Fruit fly (Drosophila melanogaster) whole organism, embryonic: ENCODE results near the gene CG11905.

Experiments used
- Asciz ChIP-seq: fragments of 200-800 bp; sonication (Bioruptor generic); optimal IDR thresholded peaks from 2 replicates; lab custom pipeline; 2017; ENCODE audit warnings: missing biosample characterization, mild to moderate bottlenecking, missing genetic modification characterization, missing genetic modification reagents
- BtbVII ChIP-seq: fragments of 200-800 bp; sonication (Bioruptor generic); optimal IDR thresholded peaks from 3 replicates; lab custom pipeline; 2017; ENCODE audit warnings: missing biosample characterization, mild to moderate bottlenecking, missing genetic modification characterization
- CG10321 ChIP-seq: fragments of 200-800 bp; sonication (Bioruptor generic); IDR thresholded peaks from 2 replicates; pipeline ENCODE4 v1.3.6; 2022; ENCODE audit warnings: missing biosample characterization, missing genetic modification characterization
- CG10565 ChIP-seq: fragments of 200-800 bp; sonication (Bioruptor generic); optimal IDR thresholded peaks from 3 replicates; lab custom pipeline; 2016; ENCODE audit warnings: missing biosample characterization, mild to moderate bottlenecking, missing genetic modification characterization
- CG11398 ChIP-seq: fragments of 200-800 bp; sonication (Bioruptor generic); optimal IDR thresholded peaks from 2 replicates; lab custom pipeline; 2016; ENCODE audit warnings: missing biosample characterization, missing genetic modification characterization
- CG11456 ChIP-seq: fragments of 200-800 bp; sonication (Bioruptor generic); IDR thresholded peaks from 3 replicates; pipeline ENCODE4 v1.3.6; 2022; ENCODE audit warnings: missing biosample characterization, missing genetic modification characterization
- CG12391 ChIP-seq: fragments of 200-800 bp; sonication (Bioruptor generic); optimal IDR thresholded peaks from 3 replicates; lab custom pipeline; 2018; ENCODE audit warnings: missing biosample characterization, mild to moderate bottlenecking, missing genetic modification characterization, moderate library complexity
- CG14441 ChIP-seq: fragments of 200-800 bp; sonication (Bioruptor generic); IDR thresholded peaks from 2 replicates; pipeline ENCODE4 v1.3.6; 2022; ENCODE audit warnings: missing biosample characterization, missing genetic modification characterization
- CG15514 ChIP-seq: fragments of 200-800 bp; sonication (Bioruptor generic); optimal IDR thresholded peaks from 3 replicates; lab custom pipeline; 2017; ENCODE audit warnings: missing biosample characterization, missing genetic modification characterization, mild to moderate bottlenecking, moderate library complexity, missing genetic modification reagents
- CG16779 ChIP-seq: fragments of 200-800 bp; sonication (Bioruptor generic); IDR thresholded peaks from 2 replicates; pipeline ENCODE4 v1.3.6; 2022; ENCODE audit warnings: missing biosample characterization, missing genetic modification characterization
- CG2120 ChIP-seq: fragments of 200-800 bp; sonication (Bioruptor generic); optimal IDR thresholded peaks from 3 replicates; lab custom pipeline; 2016; ENCODE audit warnings: missing biosample characterization, missing genetic modification characterization
- CG2129 ChIP-seq: fragments of 200-800 bp; sonication (Bioruptor generic); IDR thresholded peaks from 2 replicates; pipeline ENCODE4 v1.3.6; 2022; ENCODE audit warnings: missing biosample characterization, missing genetic modification characterization; ENCODE audit not compliant: partially characterized antibody
- CG2875 ChIP-seq: fragments of 200-800 bp; sonication (Bioruptor generic); optimal IDR thresholded peaks from 2 replicates; lab custom pipeline; 2017; ENCODE audit warnings: missing biosample characterization, mild to moderate bottlenecking, missing genetic modification characterization, missing genetic modification reagents
- CG31224 ChIP-seq: fragments of 200-800 bp; sonication (Bioruptor generic); IDR thresholded peaks from 2 replicates; pipeline ENCODE4 v1.3.6; 2022; ENCODE audit warnings: missing biosample characterization, missing genetic modification characterization
- CG33213 ChIP-seq: fragments of 200-800 bp; sonication (Bioruptor generic); optimal IDR thresholded peaks from 3 replicates; lab custom pipeline; 2016; ENCODE audit warnings: missing biosample characterization, missing genetic modification characterization
- CG7271 ChIP-seq: fragments of 200-800 bp; sonication (Bioruptor generic); optimal IDR thresholded peaks from 2 replicates; lab custom pipeline; 2018; ENCODE audit warnings: missing biosample characterization, mild to moderate bottlenecking, missing genetic modification characterization, moderate library complexity
- CG8290 ChIP-seq, 3 experiments: fragments of 200-800 bp; sonication (Bioruptor generic); optimal IDR thresholded peaks; 2 replicates each; lab custom pipeline; 2016 to 2019; ENCODE audit warnings: missing biosample characterization in 3 of 3, missing genetic modification characterization in 3 of 3, mild to moderate bottlenecking in 2 of 3, moderate library complexity in 1 of 3
- CG8359 ChIP-seq: fragments of 200-800 bp; sonication (Bioruptor generic); optimal IDR thresholded peaks from 2 replicates; lab custom pipeline; 2017; ENCODE audit warnings: missing biosample characterization, mild to moderate bottlenecking, missing genetic modification characterization, borderline replicate concordance
- CG9437 ChIP-seq: fragments of 200-800 bp; sonication (Bioruptor generic); optimal IDR thresholded peaks from 2 replicates; lab custom pipeline; 2018; ENCODE audit warnings: missing biosample characterization, mild to moderate bottlenecking, missing genetic modification characterization
- CTCF ChIP-seq: fragments of 200-800 bp; sonication (Bioruptor generic); optimal IDR thresholded peaks from 2 replicates; lab custom pipeline; 2017; ENCODE audit warnings: missing biosample characterization, mild to moderate bottlenecking, missing genetic modification characterization, moderate library complexity
- Dfd ChIP-seq, 2 experiments: fragments of >200 bp; optimal IDR thresholded peaks; 2 replicates each; lab custom pipeline; 2017; ENCODE audit warnings: missing biosample characterization in 2 of 2, missing genetic modification characterization in 2 of 2
- Gug ChIP-seq: fragments of 200-800 bp; sonication (Bioruptor generic); IDR thresholded peaks from 4 replicates; pipeline ENCODE4 v1.3.6; 2022; ENCODE audit warnings: missing biosample characterization, missing genetic modification characterization
- HHEX ChIP-seq: fragments of 200-800 bp; sonication (Bioruptor generic); optimal IDR thresholded peaks from 3 replicates; lab custom pipeline; 2017; ENCODE audit warnings: missing biosample characterization, mild to moderate bottlenecking, missing genetic modification characterization, missing genetic modification reagents
- Hsf ChIP-seq: fragments of 200-800 bp; sonication (Bioruptor generic); optimal IDR thresholded peaks from 3 replicates; lab custom pipeline; 2016; ENCODE audit warnings: missing biosample characterization, missing genetic modification characterization
- Med ChIP-seq: fragments of 200-800 bp; sonication (Bioruptor generic); peaks from one replicate; lab custom pipeline; 2016; ENCODE audit warnings: missing biosample characterization, missing genetic modification characterization, mild to moderate bottlenecking, inconsistent platforms, moderate library complexity
- Rx ChIP-seq: fragments of 200-800 bp; sonication (Bioruptor generic); IDR thresholded peaks from 2 replicates; pipeline ENCODE4 v1.3.6; 2022; ENCODE audit warnings: missing biosample characterization, missing genetic modification characterization
- abd-A ChIP-seq: fragments of 200-800 bp; sonication (Bioruptor generic); optimal IDR thresholded peaks from 3 replicates; lab custom pipeline; 2019; ENCODE audit warnings: missing biosample characterization, mild to moderate bottlenecking, missing genetic modification characterization, moderate library complexity
- ac ChIP-seq: fragments of 200-800 bp; sonication (Bioruptor generic); optimal IDR thresholded peaks from 3 replicates; lab custom pipeline; 2017; ENCODE audit warnings: missing biosample characterization, mild to moderate bottlenecking, missing genetic modification characterization
- bsh ChIP-seq, 2 experiments: fragments of 200-800 bp; sonication (Bioruptor generic); optimal IDR thresholded peaks; 2 replicates each; lab custom pipeline; 2017 to 2018; ENCODE audit warnings: mild to moderate bottlenecking in 2 of 2, missing biosample characterization in 2 of 2, missing genetic modification characterization in 2 of 2, moderate library complexity in 1 of 2
- caup ChIP-seq: fragments of 200-800 bp; sonication (Bioruptor generic); optimal IDR thresholded peaks from 3 replicates; lab custom pipeline; 2017; ENCODE audit warnings: missing biosample characterization, mild to moderate bottlenecking, missing genetic modification characterization, moderate library complexity; ENCODE audit not compliant: severe bottlenecking
- chinmo ChIP-seq: fragments of 200-800 bp; sonication (Bioruptor generic); IDR thresholded peaks from 4 replicates; pipeline ENCODE4 v1.3.6; 2022; ENCODE audit warnings: missing biosample characterization, missing genetic modification characterization; ENCODE audit not compliant: partially characterized antibody
- chn ChIP-seq: fragments of 200-800 bp; sonication (Bioruptor generic); optimal IDR thresholded peaks from 2 replicates; lab custom pipeline; 2016; ENCODE audit warnings: missing biosample characterization, missing genetic modification characterization
- ci ChIP-seq: fragments of 200-800 bp; sonication (Bioruptor generic); IDR thresholded peaks from 3 replicates; pipeline ENCODE4 v1.3.6; 2022; ENCODE audit warnings: missing biosample characterization, missing genetic modification characterization
- corto ChIP-seq: fragments of 200-800 bp; sonication (Bioruptor generic); optimal IDR thresholded peaks from 2 replicates; lab custom pipeline; 2016; ENCODE audit warnings: missing biosample characterization, mild to moderate bottlenecking, missing genetic modification characterization, moderate library complexity
- croc ChIP-seq: fragments of 200-800 bp; sonication (Bioruptor generic); conservative IDR thresholded peaks from 3 replicates; pipeline ENCODE4 v1.3.6; 2022; ENCODE audit warnings: missing biosample characterization, missing genetic modification characterization
- crol ChIP-seq: fragments of 200-800 bp; sonication (Bioruptor generic); IDR thresholded peaks from 2 replicates; pipeline ENCODE4 v1.3.6; 2022; ENCODE audit warnings: missing biosample characterization, missing genetic modification characterization
- crp ChIP-seq, 2 experiments: fragments of 200-800 bp; sonication (Bioruptor generic); optimal IDR thresholded peaks; 2 replicates in 1 of 2; 3 replicates in 1 of 2; lab custom pipeline; 2017; ENCODE audit warnings: missing biosample characterization in 2 of 2, missing genetic modification characterization in 2 of 2, mild to moderate bottlenecking in 1 of 2, moderate library complexity in 1 of 2
- en ChIP-seq: fragments of 200-800 bp; sonication (Bioruptor generic); optimal IDR thresholded peaks from 2 replicates; lab custom pipeline; 2016; ENCODE audit warnings: missing biosample characterization, missing genetic modification characterization
- gce ChIP-seq: fragments of 200-800 bp; sonication (Bioruptor generic); IDR thresholded peaks from 3 replicates; pipeline ENCODE4 v1.3.6; 2022; ENCODE audit warnings: missing biosample characterization, missing genetic modification characterization
- grau ChIP-seq: fragments of 200-800 bp; optimal IDR thresholded peaks from 3 replicates; lab custom pipeline; 2019; ENCODE audit warnings: missing biosample characterization, mild to moderate bottlenecking, missing genetic modification characterization, moderate library complexity
- hbn ChIP-seq: fragments of 200-800 bp; sonication (Bioruptor generic); IDR thresholded peaks from 2 replicates; pipeline ENCODE4 v1.3.6; 2022; ENCODE audit warnings: missing biosample characterization, missing genetic modification characterization; ENCODE audit not compliant: partially characterized antibody
- org-1 ChIP-seq: fragments of 200-800 bp; sonication (Bioruptor generic); optimal IDR thresholded peaks from 2 replicates; lab custom pipeline; 2017; ENCODE audit warnings: missing biosample characterization, missing genetic modification characterization
- sd ChIP-seq: fragments of 200-800 bp; sonication (Bioruptor generic); optimal IDR thresholded peaks from 3 replicates; lab custom pipeline; 2018; ENCODE audit warnings: missing biosample characterization, mild to moderate bottlenecking, missing genetic modification characterization, moderate library complexity
- sim ChIP-seq: fragments of 200-800 bp; sonication (Bioruptor generic); IDR thresholded peaks from 2 replicates; pipeline ENCODE4 v1.3.6; 2022; ENCODE audit warnings: missing biosample characterization, missing genetic modification characterization
- slbo ChIP-seq: fragments of 200-800 bp; sonication (Bioruptor generic); IDR thresholded peaks from 2 replicates; pipeline ENCODE4 v1.3.6; 2022; ENCODE audit warnings: missing biosample characterization, missing genetic modification characterization
- so ChIP-seq: fragments of 200-800 bp; sonication (Bioruptor generic); IDR thresholded peaks from 3 replicates; pipeline ENCODE4 v1.3.6; 2022; ENCODE audit warnings: missing biosample characterization, missing genetic modification characterization
- tna ChIP-seq: fragments of 200-800 bp; sonication (Bioruptor generic); IDR thresholded peaks from 2 replicates; pipeline ENCODE4 v1.3.6; 2022; ENCODE audit warnings: missing biosample characterization, missing genetic modification characterization; ENCODE audit not compliant: partially characterized antibody
- zfh1 ChIP-seq: fragments of 200-800 bp; sonication (Bioruptor generic); IDR thresholded peaks from 3 replicates; pipeline ENCODE4 v1.3.6; 2022; ENCODE audit warnings: missing biosample characterization, missing genetic modification characterization

Gene CG11905

DNA sequence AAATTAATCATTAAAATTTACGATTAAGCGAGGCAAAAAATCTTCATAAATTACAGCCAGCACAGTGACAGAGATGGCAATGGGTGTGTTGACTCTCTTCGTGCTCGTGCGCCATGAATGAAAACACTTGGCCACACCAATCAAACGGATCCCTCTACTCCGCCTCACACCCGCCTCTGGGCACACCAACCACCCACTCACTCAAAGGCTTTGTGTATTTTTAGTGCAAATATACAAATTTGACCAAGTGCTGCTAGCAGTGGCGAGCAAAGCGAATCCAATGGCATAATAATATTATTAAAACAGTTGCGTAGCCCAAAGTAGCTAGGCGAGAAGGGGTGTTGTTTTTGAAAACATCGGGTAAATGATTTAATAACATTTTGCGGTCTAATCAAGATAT, 45.8 kb downstream of the CG11905 start (continued):
- TF ChIP-seq CG8290 (GFP tag; optimal IDR thresholded peaks at IDR 0.05; lab: Kevin White, UChicago) = no peak
- TF ChIP-seq CG8290 (tag; optimal IDR thresholded peaks at IDR 0.05; lab: Kevin White, UChicago) = peak in 1 of 2 experiments; percentile 40
- peak; percentile 17 for TF ChIP-seq CG15514 (GFP tag; lab: Kevin White, UChicago)
- peak; percentile 64 for TF ChIP-seq Med (GFP tag; lab: Kevin White, UChicago)
- 0 out of 3 replicates have a peak, but pooled peaks have one; percentile 37 for TF ChIP-seq gce (GFP tag; lab: Robert Waterston, UW)

dm6 chr3L:16887272-16887671, 48.1 kb downstream of the CG11905 start:
- TF ChIP-seq Dfd (GFP tag; optimal IDR thresholded peaks at IDR 0.05; lab: Kevin White, UChicago) = no peak
- no peak for TF ChIP-seq slbo (GFP tag; lab: Robert Waterston, UW)
- TF ChIP-seq Hsf = no peak
- no peak for TF ChIP-seq bsh (GFP tag; optimal IDR thresholded peaks at IDR 0.05; lab: Kevin White, UChicago)
- TF ChIP-seq CG14441 = no peak
- no peak for TF ChIP-seq caup
- TF ChIP-seq tna (GFP tag; lab: Robert Waterston, UW) = no peak
- TF ChIP-seq CG31224 = no peak
- no peak for TF ChIP-seq CG9437
- TF ChIP-seq so (GFP tag; lab: Robert Waterston, UW) = 0 out of 3 replicates have a peak, but pooled peaks have one; percentile 18
- no peak for TF ChIP-seq en (GFP tag; lab: Kevin White, UChicago)
- TF ChIP-seq CTCF (GFP tag; lab: Kevin White, UChicago) = peak; percentile 15
- TF ChIP-seq Gug (GFP tag; lab: Robert Waterston, UW) = no peak
- no peak for TF ChIP-seq sim (GFP tag; lab: Robert Waterston, UW)
- no peak for TF ChIP-seq corto (GFP tag; lab: Kevin White, UChicago)
- no peak for TF ChIP-seq grau (tag; lab: Kevin White, UChicago)
- TF ChIP-seq CG2875 (GFP tag; lab: Kevin White, UChicago) = no peak
- TF ChIP-seq sd (tag; lab: Kevin White, UChicago) = peak; percentile 78
- TF ChIP-seq HHEX (GFP tag; lab: Kevin White, UChicago) = no peak
- TF ChIP-seq CG2120 (GFP tag; lab: Kevin White, UChicago) = no peak
- TF ChIP-seq ac (GFP tag; lab: Kevin White, UChicago) = no peak
- TF ChIP-seq CG16779 (GFP tag; lab: Robert Waterston, UW) = no peak
- no peak for TF ChIP-seq hbn (GFP tag; lab: Robert Waterston, UW)
- TF ChIP-seq BtbVII = no peak
- 0 out of 3 replicates have a peak, but pooled peaks have one; percentile 26 for TF ChIP-seq ci (GFP tag; lab: Robert Waterston, UW)
- no peak for TF ChIP-seq Rx (GFP tag; lab: Robert Waterston, UW)
- no peak for TF ChIP-seq CG8359 (GFP tag; lab: Kevin White, UChicago)
- no peak for TF ChIP-seq CG33213 (GFP tag; lab: Kevin White, UChicago)
- TF ChIP-seq CG7271 (tag; lab: Kevin White, UChicago) = no peak
- TF ChIP-seq crp (GFP tag; optimal IDR thresholded peaks at IDR 0.05; lab: Kevin White, UChicago) = peak in 1 of 2 experiments; percentile 4
- peak; percentile 25 for TF ChIP-seq org-1 (GFP tag; lab: Kevin White, UChicago)
- TF ChIP-seq chn (GFP tag; lab: Kevin White, UChicago) = no peak
- TF ChIP-seq CG10565 (GFP tag; lab: Kevin White, UChicago) = no peak
- no peak for TF ChIP-seq Asciz
- no peak for TF ChIP-seq CG12391
- 0 out of 4 replicates have a peak, but pooled peaks have one; percentile 6 for TF ChIP-seq chinmo (GFP tag; lab: Robert Waterston, UW)
- 0 out of 2 replicates have a peak, but pooled peaks have one; percentile 25 for TF ChIP-seq CG10321
- no peak for TF ChIP-seq CG11398 (GFP tag; lab: Kevin White, UChicago)
- TF ChIP-seq zfh1 = no peak
- TF ChIP-seq CG11456 = 0 out of 3 replicates have a peak, but pooled peaks have one; percentile 12
- no peak for TF ChIP-seq CG2129 (GFP tag; lab: Robert Waterston, UW)
- TF ChIP-seq abd-A (tag; lab: Kevin White, UChicago) = peak; percentile 67
- no peak for TF ChIP-seq croc (GFP tag; lab: Robert Waterston, UW)
- peak; percentile 65; the same call in 1 of the 2 replicates for TF ChIP-seq crol
